Worm (Caenorhabditis elegans): ENCODE data around the gene F28B1.2.

F28B1.2 gene

ce11 chrV:17008302-17008701, 36.3 kb upstream of the F28B1.2 start, which contains the start of gene sri-69:
TSS of gene sri-69 (minus strand) at chrV:17008402.
- TF ChIP-seq elt-1 (tag; optimal IDR thresholded peaks at IDR 0.05; ENCODE audit: borderline replicate concordance, insufficient read depth) (no peak), blmp-1 (tag; optimal IDR thresholded peaks at IDR 0.05) (no peak), sptf-1 (tag; optimal IDR thresholded peaks at IDR 0.05) (no peak), zip-8 (tag; optimal IDR thresholded peaks at IDR 0.05) (no peak), ceh-83 (GFP tag; optimal IDR thresholded peaks at IDR 0.05) (no peak), unc-62 (GFP tag; optimal IDR thresholded peaks at IDR 0.05) (no peak), mls-2 (tag; optimal IDR thresholded peaks at IDR 0.05) (no peak), bed-3 (GFP tag; optimal IDR thresholded peaks at IDR 0.05) (no peak), ces-1 (GFP tag; optimal IDR thresholded peaks at IDR 0.05) (no peak), M03D4.4 (tag; optimal IDR thresholded peaks at IDR 0.05) (no peak), pha-4 (tag; optimal IDR thresholded peaks at IDR 0.05) (no peak), nhr-12 (tag; optimal IDR thresholded peaks at IDR 0.05) (no peak), hlh-1 (tag; optimal IDR thresholded peaks at IDR 0.05) (no peak), lin-32 (GFP tag; optimal IDR thresholded peaks at IDR 0.05) (no peak), flh-1 (GFP tag; optimal IDR thresholded peaks at IDR 0.05) (no peak), nhr-2 (tag; optimal IDR thresholded peaks at IDR 0.05) (no peak), nhr-237 (tag; optimal IDR thresholded peaks at IDR 0.05) (no peak), tbx-8 (GFP tag; optimal IDR thresholded peaks at IDR 0.05) (no peak), ceh-39 (tag; optimal IDR thresholded peaks at IDR 0.05) (no peak), nhr-76 (tag; optimal IDR thresholded peaks at IDR 0.05) (no peak)

DNA sequence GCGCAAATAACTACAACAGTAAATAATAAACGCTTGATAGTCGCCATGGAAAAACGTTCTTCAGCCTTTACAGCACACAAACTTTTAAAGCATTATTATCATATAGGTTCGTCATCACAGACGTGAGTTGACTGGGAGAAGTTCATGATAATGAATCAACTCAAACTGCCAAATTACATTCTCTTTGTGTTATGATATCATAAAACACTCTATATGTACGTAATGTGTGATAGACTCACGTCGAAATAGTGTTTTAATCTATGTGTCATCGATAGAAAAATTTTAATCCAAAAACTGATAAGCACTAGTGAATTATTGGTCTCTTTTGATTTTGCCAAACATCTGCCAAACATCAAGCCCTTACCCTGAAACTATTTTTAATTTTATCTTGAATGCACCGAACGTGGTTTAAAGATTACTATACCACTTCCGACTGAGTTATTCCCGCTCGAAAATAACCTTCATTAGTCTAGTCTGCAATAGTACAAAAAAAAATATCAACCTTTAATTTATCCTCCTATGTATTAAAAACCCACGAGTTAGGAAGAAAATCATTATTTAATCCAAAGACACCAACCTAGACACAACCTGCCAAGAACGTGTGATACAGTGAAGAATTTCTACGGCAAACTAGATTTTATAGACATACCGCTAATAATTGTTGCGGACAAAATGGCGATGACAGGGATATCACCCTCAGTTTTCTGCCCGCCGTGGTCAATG, 35.1 kb upstream of the F28B1.2 start, which contains the start of the genes clc-12 and clec-240:
Gene clc-12, minus strand, starts transcription at position 47 of the 723 bp plus-strand sequence.
Gene clec-240, plus strand, starts transcription at position 673 of the 723 bp plus-strand sequence.
- TF ChIP-seq blmp-1 (tag; optimal IDR thresholded peaks at IDR 0.05): no peak
- TF ChIP-seq nhr-28 (tag; optimal IDR thresholded peaks at IDR 0.05): no peak
- no peak for TF ChIP-seq unc-62 (GFP tag; optimal IDR thresholded peaks at IDR 0.05)
- no peak for TF ChIP-seq mls-2 (tag; optimal IDR thresholded peaks at IDR 0.05)
- TF ChIP-seq drap-1 (GFP tag; optimal IDR thresholded peaks at IDR 0.05): no peak
- no peak for TF ChIP-seq tbx-8 (GFP tag; optimal IDR thresholded peaks at IDR 0.05)
- TF ChIP-seq ceh-43 (GFP tag; optimal IDR thresholded peaks at IDR 0.05): no peak

ce11 chrV:17013232-17013631, 31.4 kb upstream of the F28B1.2 start, which contains the start of gene clec-241:
TSS of gene clec-241 (minus strand) at chrV:17013332.
- TF ChIP-seq nhr-76 (tag; optimal IDR thresholded peaks at IDR 0.05): no peak
- no peak for TF ChIP-seq snpc-4 (tag; optimal IDR thresholded peaks at IDR 0.05)
- TF ChIP-seq hlh-1 (tag; optimal IDR thresholded peaks at IDR 0.05): no peak
- TF ChIP-seq flh-1 (GFP tag; optimal IDR thresholded peaks at IDR 0.05): no peak
- no peak for TF ChIP-seq nhr-28 (tag; optimal IDR thresholded peaks at IDR 0.05)
- TF ChIP-seq ceh-43 (GFP tag; optimal IDR thresholded peaks at IDR 0.05): no peak
- no peak for TF ChIP-seq ztf-11 (tag; optimal IDR thresholded peaks at IDR 0.05)
- no peak for TF ChIP-seq nhr-12 (tag; optimal IDR thresholded peaks at IDR 0.05)
- TF ChIP-seq ces-1 (GFP tag; optimal IDR thresholded peaks at IDR 0.05): no peak
- no peak for TF ChIP-seq ceh-39 (tag; optimal IDR thresholded peaks at IDR 0.05)
- no peak for TF ChIP-seq pha-4 (tag; optimal IDR thresholded peaks at IDR 0.05)
- TF ChIP-seq cnd-1 (tag; optimal IDR thresholded peaks at IDR 0.05): no peak
- no peak for TF ChIP-seq mls-2 (tag; optimal IDR thresholded peaks at IDR 0.05)
- no peak for TF ChIP-seq zip-8 (tag; optimal IDR thresholded peaks at IDR 0.05)
- no peak for TF ChIP-seq nhr-237 (tag; optimal IDR thresholded peaks at IDR 0.05)

DNA sequence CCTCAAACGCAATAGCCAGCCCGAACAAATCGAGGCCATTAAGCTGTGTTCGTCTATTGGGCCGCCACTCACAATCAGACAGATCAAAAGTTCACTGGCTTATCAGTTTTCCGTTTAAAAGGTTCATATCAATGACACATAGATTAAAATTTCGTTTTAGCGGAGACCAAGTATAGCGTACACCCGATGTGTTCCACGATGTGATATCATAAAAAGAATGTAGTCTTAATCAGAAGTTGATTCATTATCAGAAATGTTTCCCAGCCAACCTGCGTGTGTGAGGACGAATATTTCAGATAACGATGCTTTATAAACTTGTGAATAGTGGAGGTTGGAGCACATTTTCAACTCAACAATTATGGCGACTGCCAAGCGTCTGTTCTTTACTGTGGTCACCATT, 30.6 kb upstream of the F28B1.2 start, which contains the start of gene clc-13:
Gene clc-13, plus strand, starts transcription at position 359 of the 400 bp plus-strand sequence.
- no peak for TF ChIP-seq mep-1 (tag; optimal IDR thresholded peaks at IDR 0.05)
- no peak for TF ChIP-seq lin-32 (GFP tag; optimal IDR thresholded peaks at IDR 0.05)
- no peak for TF ChIP-seq cnd-1 (tag; optimal IDR thresholded peaks at IDR 0.05)
- no peak for TF ChIP-seq unc-120 (tag; optimal IDR thresholded peaks at IDR 0.05; ENCODE audit: poor library complexity, severe bottlenecking)
- no peak for TF ChIP-seq nhr-28 (tag; optimal IDR thresholded peaks at IDR 0.05)
- TF ChIP-seq flh-1 (GFP tag; optimal IDR thresholded peaks at IDR 0.05): no peak
- no peak for TF ChIP-seq zip-8 (tag; optimal IDR thresholded peaks at IDR 0.05)
- TF ChIP-seq drap-1 (GFP tag; optimal IDR thresholded peaks at IDR 0.05): no peak
- no peak for TF ChIP-seq lsy-2 (tag; optimal IDR thresholded peaks at IDR 0.05)
- no peak for TF ChIP-seq ceh-83 (GFP tag; optimal IDR thresholded peaks at IDR 0.05)
- TF ChIP-seq ceh-39 (tag; optimal IDR thresholded peaks at IDR 0.05): no peak
- TF ChIP-seq nhr-76 (tag; optimal IDR thresholded peaks at IDR 0.05): no peak
- no peak for TF ChIP-seq ztf-11 (tag; optimal IDR thresholded peaks at IDR 0.05)
- no peak for TF ChIP-seq tbx-8 (GFP tag; optimal IDR thresholded peaks at IDR 0.05)
- TF ChIP-seq ces-1 (GFP tag; optimal IDR thresholded peaks at IDR 0.05): no peak
- no peak for TF ChIP-seq elt-1 (tag; optimal IDR thresholded peaks at IDR 0.05; ENCODE audit: borderline replicate concordance, insufficient read depth)

Data from whole organism, mixed stage, embryonic.